Worm (Caenorhabditis elegans) whole organism, L1 larva: ENCODE data around the gene gtf-2H2C.

Source experiments
- C16A3.4 ChIP-seq: fragments of 150-350 bp; optimal IDR thresholded peaks from 2 replicates; lab custom pipeline; 2014; ENCODE audit warnings: missing biosample characterization, missing genetic modification characterization
- aha-1 ChIP-seq: fragments of 150-350 bp; optimal IDR thresholded peaks from 2 replicates; lab custom pipeline; 2014; ENCODE audit warnings: missing biosample characterization, missing genetic modification characterization
- alr-1 ChIP-seq: fragments of 200-800 bp; sonication (Bioruptor generic); optimal IDR thresholded peaks from 2 replicates; lab custom pipeline; 2018; ENCODE audit warnings: borderline replicate concordance, mild to moderate bottlenecking, missing genetic modification characterization, missing compliant biosample characterization
- aly-2 ChIP-seq: fragments of 150-350 bp; optimal IDR thresholded peaks from 2 replicates; lab custom pipeline; 2014; ENCODE audit warnings: missing biosample characterization, missing genetic modification characterization
- blmp-1 ChIP-seq: fragments of 150-350 bp; optimal IDR thresholded peaks from 2 replicates; lab custom pipeline; 2014; ENCODE audit warnings: missing biosample characterization, missing genetic modification characterization
- ceh-63 ChIP-seq: fragments of 200-800 bp; sonication (Bioruptor generic); optimal IDR thresholded peaks from 2 replicates; lab custom pipeline; 2018; ENCODE audit warnings: mild to moderate bottlenecking, missing genetic modification characterization, missing compliant biosample characterization
- ceh-8 ChIP-seq: fragments of 200-800 bp; sonication (Bioruptor generic); optimal IDR thresholded peaks from 2 replicates; lab custom pipeline; 2018; ENCODE audit warnings: mild to moderate bottlenecking, missing genetic modification characterization, moderate library complexity, missing compliant biosample characterization
- ceh-82 ChIP-seq, 3 experiments: fragments of 150-350 bp in 1 of 3; sonication (generic microtip) in 2 of 3; optimal IDR thresholded peaks; 2 replicates each; lab custom pipeline; 2014 to 2017; ENCODE audit warnings: missing biosample characterization in 3 of 3, missing genetic modification characterization in 3 of 3
- ceh-88 ChIP-seq: fragments of 200-800 bp; sonication (Bioruptor generic); IDR thresholded peaks from 2 replicates; pipeline ENCODE4 v1.3.6; 2022; ENCODE audit warnings: missing genetic modification characterization, missing compliant biosample characterization
- ces-1 ChIP-seq: fragments of 150-350 bp; optimal IDR thresholded peaks from 2 replicates; lab custom pipeline; 2014; ENCODE audit warnings: missing biosample characterization, missing genetic modification reagents, missing genetic modification characterization
- dpl-1 ChIP-seq, 3 experiments: fragments of 150-350 bp in 2 of 3; sonication (generic microtip) in 1 of 3; optimal IDR thresholded peaks; 2 replicates each; lab custom pipeline; 2014 to 2017; ENCODE audit warnings: missing biosample characterization in 3 of 3, missing genetic modification characterization in 3 of 3, missing genetic modification reagents in 3 of 3
- efl-1 ChIP-seq, 4 experiments: fragments of 150-350 bp; optimal IDR thresholded peaks in 3 of 4; peaks in 1 of 4; 1 replicate in 1 of 4; 2 replicates in 3 of 4; lab custom pipeline; 2014; ENCODE audit warnings: missing biosample characterization in 2 of 4, missing genetic modification characterization in 2 of 4, missing genetic modification reagents in 2 of 4
- efl-3 ChIP-seq: fragments of 200-800 bp; sonication (Bioruptor generic); optimal IDR thresholded peaks from 2 replicates; lab custom pipeline; 2018; ENCODE audit warnings: mild to moderate bottlenecking, missing genetic modification characterization, missing compliant biosample characterization
- egl-13 ChIP-seq: sonication (generic microtip); optimal IDR thresholded peaks from 2 replicates; lab custom pipeline; 2016; ENCODE audit warnings: missing genotype, missing genetic modification reagents, missing genetic modification characterization, missing compliant biosample characterization
- elt-2 ChIP-seq: sonication (generic microtip); optimal IDR thresholded peaks from 2 replicates; lab custom pipeline; 2016; ENCODE audit warnings: missing genetic modification characterization, mild to moderate bottlenecking, inconsistent platforms, missing compliant biosample characterization, missing genetic modification reagents
- elt-3 ChIP-seq, 6 experiments: fragments of 150-350 bp in 1 of 6; sonication (generic microtip); optimal IDR thresholded peaks; 2 replicates each; lab custom pipeline; 2017 to 2018; ENCODE audit warnings: missing biosample characterization in 6 of 6, missing genetic modification characterization in 6 of 6, inconsistent platforms in 1 of 6
- ets-5 ChIP-seq: fragments of 200-800 bp; sonication (Bioruptor generic); IDR thresholded peaks from 2 replicates; pipeline ENCODE4 v1.3.6; 2022; ENCODE audit warnings: missing genetic modification characterization, missing compliant biosample characterization
- fkh-8 ChIP-seq: sonication (generic microtip); optimal IDR thresholded peaks from 2 replicates; lab custom pipeline; 2016; ENCODE audit warnings: mild to moderate bottlenecking, missing genetic modification characterization, missing compliant biosample characterization
- fos-1 ChIP-seq: fragments of 150-350 bp; optimal IDR thresholded peaks from 2 replicates; lab custom pipeline; 2014; ENCODE audit warnings: missing biosample characterization, missing genetic modification characterization
- grh-1 ChIP-seq: fragments of 200-800 bp; sonication (Bioruptor generic); IDR thresholded peaks from 2 replicates; pipeline ENCODE4 v1.3.6; 2022; ENCODE audit warnings: missing genetic modification reagents, missing genetic modification characterization, missing compliant biosample characterization
- hlh-17 ChIP-seq: fragments of 200-800 bp; sonication (Bioruptor generic); optimal IDR thresholded peaks from 2 replicates; lab custom pipeline; 2018; ENCODE audit warnings: missing genetic modification characterization, mild to moderate bottlenecking, missing compliant biosample characterization, moderate library complexity, borderline replicate concordance
- hlh-4 ChIP-seq: sonication (generic microtip); optimal IDR thresholded peaks from 2 replicates; lab custom pipeline; 2016; ENCODE audit warnings: mild to moderate bottlenecking, missing genetic modification characterization, missing compliant biosample characterization
- hpl-2 ChIP-seq: fragments of 150-350 bp; optimal IDR thresholded peaks from 2 replicates; lab custom pipeline; 2014; ENCODE audit warnings: missing biosample characterization, missing genetic modification reagents, missing genetic modification characterization
- lin-13 ChIP-seq: fragments of 150-350 bp; optimal IDR thresholded peaks from 2 replicates; lab custom pipeline; 2014; ENCODE audit warnings: missing biosample characterization, missing genetic modification reagents, missing genetic modification characterization
- lin-14 ChIP-seq: fragments of 200-800 bp; sonication (Bioruptor generic); optimal IDR thresholded peaks from 2 replicates; lab custom pipeline; 2018; ENCODE audit warnings: mild to moderate bottlenecking, missing genetic modification characterization, moderate library complexity, missing compliant biosample characterization
- lin-15B ChIP-seq: fragments of 150-350 bp; sonication (generic microtip); optimal IDR thresholded peaks from 3 replicates; lab custom pipeline; 2014; ENCODE audit warnings: missing biosample characterization, missing genetic modification characterization
- lin-35 ChIP-seq, 2 experiments: fragments of 150-350 bp; optimal IDR thresholded peaks; 2 replicates each; lab custom pipeline; 2014; ENCODE audit warnings: missing biosample characterization in 2 of 2, missing genetic modification characterization in 2 of 2, missing genetic modification reagents in 2 of 2
- lin-39 ChIP-seq: fragments of 150-350 bp; optimal IDR thresholded peaks from 2 replicates; lab custom pipeline; 2014; ENCODE audit warnings: missing biosample characterization, missing genetic modification reagents, missing genetic modification characterization
- lir-3 ChIP-seq: sonication (generic microtip); optimal IDR thresholded peaks from 2 replicates; lab custom pipeline; 2016; ENCODE audit warnings: mild to moderate bottlenecking, missing genetic modification characterization, moderate library complexity, missing compliant biosample characterization; ENCODE audit not compliant: poor library complexity
- mdl-1 ChIP-seq, 2 experiments: fragments of 150-350 bp; optimal IDR thresholded peaks; 2 replicates each; lab custom pipeline; 2014 to 2017; ENCODE audit warnings: missing biosample characterization in 2 of 2, missing genetic modification characterization in 2 of 2, inconsistent platforms in 1 of 2
- mep-1 ChIP-seq: fragments of 150-350 bp; optimal IDR thresholded peaks from 2 replicates; lab custom pipeline; 2014; ENCODE audit warnings: missing biosample characterization, missing genetic modification characterization
- nhr-12 ChIP-seq: sonication (generic microtip); optimal IDR thresholded peaks from 2 replicates; lab custom pipeline; 2017; ENCODE audit warnings: missing biosample characterization, missing genetic modification characterization
- nhr-237 ChIP-seq: fragments of 150-350 bp; optimal IDR thresholded peaks from 2 replicates; lab custom pipeline; 2014; ENCODE audit warnings: missing biosample characterization, missing genetic modification characterization
- nhr-47 ChIP-seq: sonication (generic microtip); optimal IDR thresholded peaks from 2 replicates; lab custom pipeline; 2016; ENCODE audit warnings: mild to moderate bottlenecking, missing genetic modification characterization, moderate library complexity, missing compliant biosample characterization
- pag-3 ChIP-seq: sonication (generic microtip); optimal IDR thresholded peaks from 2 replicates; lab custom pipeline; 2017; ENCODE audit warnings: missing genetic modification characterization, mild to moderate bottlenecking, missing compliant biosample characterization, antibody characterized with exemption, borderline replicate concordance; ENCODE audit not compliant: insufficient read depth
- pax-3 ChIP-seq: fragments of 200-800 bp; sonication (Bioruptor generic); optimal IDR thresholded peaks from 2 replicates; lab custom pipeline; 2018; ENCODE audit warnings: mild to moderate bottlenecking, missing genetic modification characterization, moderate library complexity, missing compliant biosample characterization
- pqm-1 ChIP-seq: sonication (generic microtip); optimal IDR thresholded peaks from 3 replicates; lab custom pipeline; 2017; ENCODE audit warnings: missing biosample characterization, missing genetic modification characterization
- sox-4 ChIP-seq: sonication (generic microtip); optimal IDR thresholded peaks from 2 replicates; lab custom pipeline; 2016; ENCODE audit warnings: missing genetic modification characterization, missing compliant biosample characterization
- sup-37 ChIP-seq: fragments of 200-800 bp; sonication (Bioruptor generic); optimal IDR thresholded peaks from 2 replicates; lab custom pipeline; 2018; ENCODE audit warnings: mild to moderate bottlenecking, missing genetic modification characterization, missing compliant biosample characterization
- swsn-7 ChIP-seq: sonication (generic microtip); optimal IDR thresholded peaks from 2 replicates; lab custom pipeline; 2016; ENCODE audit warnings: missing genetic modification characterization, missing compliant biosample characterization
- unc-62 ChIP-seq: fragments of 150-350 bp; optimal IDR thresholded peaks from 2 replicates; lab custom pipeline; 2014; ENCODE audit warnings: missing biosample characterization, missing genetic modification reagents, missing genetic modification characterization
- vab-15 ChIP-seq: sonication (generic microtip); optimal IDR thresholded peaks from 2 replicates; lab custom pipeline; 2017; ENCODE audit warnings: missing genotype, mild to moderate bottlenecking, missing genetic modification characterization, missing compliant biosample characterization
- zag-1 ChIP-seq: fragments of 150-350 bp; optimal IDR thresholded peaks from 2 replicates; lab custom pipeline; 2014; ENCODE audit warnings: missing biosample characterization, missing genetic modification characterization
- ztf-11 ChIP-seq, 2 experiments: sonication (generic microtip); optimal IDR thresholded peaks; 2 replicates each; lab custom pipeline; 2016 to 2017; ENCODE audit warnings: missing genetic modification characterization in 2 of 2, missing biosample characterization in 1 of 2, missing compliant biosample characterization in 1 of 2

gtf-2H2C gene

ce11 chrIII:10064140-10064539, 26.4 kb downstream of the gtf-2H2C start, which contains the start of gene ekl-6 (continued):
- peak; percentile 30 for TF ChIP-seq ceh-8 (GFP tag; lab: Kevin White, UChicago)
- peak; percentile 47 for TF ChIP-seq mep-1 (tag; lab: Kevin White, UChicago)
- peak; percentile 92 for TF ChIP-seq lir-3
- TF ChIP-seq lin-35 (GFP tag; optimal IDR thresholded peaks at IDR 0.05; lab: Kevin White, UChicago): peak; percentile 39 to 41
- no peak for TF ChIP-seq nhr-237
- peak; percentile 82 for TF ChIP-seq sox-4
- TF ChIP-seq efl-1 (optimal IDR thresholded peaks at IDR 0.05; lab: Kevin White, UChicago): peak; percentile 44 to 67
- TF ChIP-seq efl-1 (GFP tag; optimal IDR thresholded peaks at IDR 0.05 in 1 of 2; lab: Kevin White, UChicago): peak; percentile 56 to 93
- TF ChIP-seq lin-14: no peak
- TF ChIP-seq ztf-11 (tag; optimal IDR thresholded peaks at IDR 0.05; lab: Kevin White, UChicago): peak in 1 of 2 experiments; percentile 89
- TF ChIP-seq ces-1 (GFP tag; lab: Kevin White, UChicago): no peak
- TF ChIP-seq nhr-12: no peak
- TF ChIP-seq ets-5 (GFP tag; lab: Robert Waterston, UW): no peak
- no peak for TF ChIP-seq efl-3 (GFP tag; lab: Kevin White, UChicago)
- peak; percentile 25 for TF ChIP-seq lin-13
- TF ChIP-seq sup-37: peak; percentile 36
- no peak for TF ChIP-seq hlh-4 (tag; lab: Kevin White, UChicago)
- peak; percentile 80 for TF ChIP-seq nhr-47 (tag; lab: Kevin White, UChicago)
- peak; percentile 22 to 56 (median 55) for TF ChIP-seq dpl-1 (GFP tag; optimal IDR thresholded peaks at IDR 0.05; lab: Kevin White, UChicago)
- TF ChIP-seq unc-62 (GFP tag; lab: Kevin White, UChicago): no peak
- TF ChIP-seq aha-1: no peak
- TF ChIP-seq elt-2 (tag; lab: Kevin White, UChicago): peak; percentile 37
- TF ChIP-seq zag-1 (tag; lab: Kevin White, UChicago): no peak
- TF ChIP-seq fkh-8 (tag; lab: Kevin White, UChicago): peak; percentile 40
- peak; percentile 77 for TF ChIP-seq pax-3 (tag; lab: Kevin White, UChicago)
- no peak for TF ChIP-seq hlh-17
- no peak for TF ChIP-seq alr-1 (tag; lab: Kevin White, UChicago)
- peak in 2 of 3 experiments; percentile 26 to 39 for TF ChIP-seq ceh-82 (tag; optimal IDR thresholded peaks at IDR 0.05; lab: Kevin White, UChicago)
- TF ChIP-seq ceh-88 (GFP tag; lab: Robert Waterston, UW): no peak
- no peak for TF ChIP-seq fos-1 (tag; lab: Kevin White, UChicago)
- TF ChIP-seq mdl-1 (tag; optimal IDR thresholded peaks at IDR 0.05; lab: Kevin White, UChicago): no peak
- no peak for TF ChIP-seq ceh-63 (GFP tag; lab: Kevin White, UChicago)
- peak; percentile 1 for TF ChIP-seq C16A3.4
- no peak for TF ChIP-seq aly-2 (tag; lab: Kevin White, UChicago)
- TF ChIP-seq pag-3 (tag; lab: Kevin White, UChicago): no peak
- no peak for TF ChIP-seq lin-15B
- no peak for TF ChIP-seq blmp-1 (tag; lab: Kevin White, UChicago)
- no peak for TF ChIP-seq vab-15
- TF ChIP-seq swsn-7 (tag; lab: Kevin White, UChicago): peak; percentile 69
- peak; percentile 73 for TF ChIP-seq egl-13 (tag; lab: Kevin White, UChicago)
- 0 out of 2 replicates have a peak, but pooled peaks have one; percentile 44 for TF ChIP-seq grh-1 (GFP tag; lab: Robert Waterston, UW)
- TF ChIP-seq pqm-1: no peak
- TF ChIP-seq hpl-2 (GFP tag; lab: Kevin White, UChicago): no peak
- TF ChIP-seq elt-3 (tag; optimal IDR thresholded peaks at IDR 0.05; lab: Kevin White, UChicago): no peak
- TF ChIP-seq lin-39 (tag; lab: Kevin White, UChicago): no peak
